Worm (Caenorhabditis elegans): ENCODE data around the gene col-160.
A peak's percentile ranks its signal among the peaks of the same experiment; 100 is the strongest.

col-160 gene

ce11 chrV:13201229-13201833 lies 658 bp downstream of the col-160 start:
- TF ChIP-seq egrh-3 (GFP tag; IDR thresholded peaks at IDR 0.05) (peak; percentile 92), lin-26 (GFP tag; IDR thresholded peaks at IDR 0.05) (0 out of 2 replicates have a peak, but pooled peaks have one; percentile 52)

ce11 chrV:13200609-13201008 lies 1.4 kb downstream of the col-160 start:
- TF ChIP-seq dox-1 (GFP tag; IDR thresholded peaks at IDR 0.05) (no peak), lin-40 (tag; optimal IDR thresholded peaks at IDR 0.05) (peak; percentile 0), F37B4.10 (GFP tag; IDR thresholded peaks at IDR 0.05) (no peak), hsf-1 (GFP tag; IDR thresholded peaks at IDR 0.05) (no peak), ceh-27 (GFP tag; optimal IDR thresholded peaks at IDR 0.05) (peak; percentile 34), F22D6.2 (tag; optimal IDR thresholded peaks at IDR 0.05) (no peak)

- peak; percentile 56; the same call in 1 of the 2 replicates for TF ChIP-seq zfh-2 (GFP tag; conservative IDR thresholded peaks at IDR 0.05)
- peak; percentile 93 for TF ChIP-seq egrh-3 (GFP tag; IDR thresholded peaks at IDR 0.05)
These were observed 3.4 kb downstream of the col-160 start for ce11 chrV:13198449-13199067.

ce11 chrV:13197823-13198222 lies 4.2 kb downstream of the col-160 start, which contains the start of gene F57B1.9:
Gene F57B1.9 (minus strand): TSS chrV:13197923.
- no peak for TF ChIP-seq F39B2.1 (GFP tag; IDR thresholded peaks at IDR 0.05)
- no peak for TF ChIP-seq sea-2 (GFP tag; IDR thresholded peaks at IDR 0.05)
- TF ChIP-seq nhr-27 (tag; optimal IDR thresholded peaks at IDR 0.05), result no peak
- no peak for TF ChIP-seq ekl-4 (GFP tag; IDR thresholded peaks at IDR 0.05)
- TF ChIP-seq F37B4.10 (GFP tag; IDR thresholded peaks at IDR 0.05), result no peak
- TF ChIP-seq madf-6 (GFP tag; IDR thresholded peaks at IDR 0.05), result no peak
- no peak for TF ChIP-seq ceh-27 (GFP tag; optimal IDR thresholded peaks at IDR 0.05)
- no peak for TF ChIP-seq F55B11.4 (tag; optimal IDR thresholded peaks at IDR 0.05; ENCODE audit: borderline replicate concordance, insufficient read depth)
- TF ChIP-seq hlh-12 (tag; optimal IDR thresholded peaks at IDR 0.05), result no peak
- no peak for TF ChIP-seq nhr-179 (tag; optimal IDR thresholded peaks at IDR 0.05)
- no peak for TF ChIP-seq F22D6.2 (tag; optimal IDR thresholded peaks at IDR 0.05)
- no peak for TF ChIP-seq zfh-2 (GFP tag; conservative IDR thresholded peaks at IDR 0.05)
- no peak for TF ChIP-seq efl-1 (GFP tag; optimal IDR thresholded peaks at IDR 0.05)

ce11 chrV:13195548-13195947 lies 6.4 kb downstream of the col-160 start, which contains the start of gene F57B1.1:
Gene F57B1.1 (minus strand): TSS chrV:13195648.
- TF ChIP-seq Y67H2A.10 (GFP tag; conservative IDR thresholded peaks at IDR 0.05), result no peak
- no peak for TF ChIP-seq rpc-1 (optimal IDR thresholded peaks at IDR 0.05)
- no peak for TF ChIP-seq rpc-1 (tag; optimal IDR thresholded peaks at IDR 0.05)
- no peak for TF ChIP-seq mel-28 (tag; optimal IDR thresholded peaks at IDR 0.05; ENCODE audit: borderline replicate concordance)
- no peak for TF ChIP-seq D2030.7 (GFP tag; IDR thresholded peaks at IDR 0.05)
- no peak for TF ChIP-seq sdz-38 (tag; optimal IDR thresholded peaks at IDR 0.05)
- TF ChIP-seq Y95B8A.8 (GFP tag; IDR thresholded peaks at IDR 0.05), result no peak
- no peak for TF ChIP-seq C17E4.6 (GFP tag; IDR thresholded peaks at IDR 0.05)
- no peak for TF ChIP-seq nhr-120 (GFP tag; IDR thresholded peaks at IDR 0.05)
- no peak for TF ChIP-seq Y53F4B.3 (GFP tag; IDR thresholded peaks at IDR 0.05)
- no peak for TF ChIP-seq efl-1 (GFP tag; optimal IDR thresholded peaks at IDR 0.05)
- TF ChIP-seq pbrm-1 (GFP tag; IDR thresholded peaks at IDR 0.05), result no peak
- no peak for TF ChIP-seq ztf-18 (tag; optimal IDR thresholded peaks at IDR 0.05)
- TF ChIP-seq lsl-1 (GFP tag; optimal IDR thresholded peaks at IDR 0.05), result no peak
- TF ChIP-seq ceh-100 (GFP tag; IDR thresholded peaks at IDR 0.05), result no peak
- TF ChIP-seq lin-26 (GFP tag; IDR thresholded peaks at IDR 0.05), result no peak
- TF ChIP-seq madf-6 (GFP tag; IDR thresholded peaks at IDR 0.05), result no peak
- TF ChIP-seq tbx-9 (tag; optimal IDR thresholded peaks at IDR 0.05; ENCODE audit: borderline replicate concordance), result no peak
- no peak for TF ChIP-seq zfh-2 (GFP tag; conservative IDR thresholded peaks at IDR 0.05)
